Fruit fly (Drosophila melanogaster): ENCODE measurements around the gene CG15535.
A peak's percentile ranks its signal among the peaks of the same experiment; 100 is the strongest.

The CG15535 gene

DNA sequence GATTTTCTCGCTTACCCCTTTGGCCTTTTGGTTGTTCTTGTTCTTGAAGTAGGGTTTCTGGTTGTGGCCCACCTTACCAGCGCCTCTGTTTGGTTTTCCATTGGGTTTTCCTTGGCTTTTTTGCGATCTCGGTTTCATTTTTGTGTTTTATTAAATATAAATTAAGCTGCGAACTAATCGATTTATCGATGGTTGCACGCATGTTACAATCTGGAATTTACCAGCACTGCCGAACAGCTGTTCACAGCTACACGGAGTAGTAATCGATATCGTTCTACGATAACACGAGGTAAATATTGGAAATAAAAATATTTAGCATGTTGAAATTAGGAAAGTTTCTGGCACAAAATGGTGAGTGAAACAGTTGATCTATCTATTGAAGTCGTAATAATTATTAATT lies at the start of gene CG15535, which contains the start of gene mRpS18C (continued):
- TF ChIP-seq lbe (GFP tag; optimal IDR thresholded peaks at IDR 0.05) (peak; percentile 27), CG13775 (GFP tag; optimal IDR thresholded peaks at IDR 0.05) (no peak), Sry-δ (GFP tag; optimal IDR thresholded peaks at IDR 0.05) (peak; percentile 56), BtbVII (GFP tag; optimal IDR thresholded peaks at IDR 0.05) (no peak), Hsf (GFP tag; optimal IDR thresholded peaks at IDR 0.05) (no peak), Gug (GFP tag; IDR thresholded peaks at IDR 0.05) (no peak), trh (GFP tag; optimal IDR thresholded peaks at IDR 0.05) (no peak), CG15601 (tag; optimal IDR thresholded peaks at IDR 0.05) (no peak), hbn (GFP tag; IDR thresholded peaks at IDR 0.05; ENCODE audit: partially characterized antibody) (peak; percentile 76), nmo (GFP tag; optimal IDR thresholded peaks at IDR 0.05) (peak; percentile 22), CG8290 (GFP tag; optimal IDR thresholded peaks at IDR 0.05) (no peak), CG8290 (tag; optimal IDR thresholded peaks at IDR 0.05) (peak in 1 of 2 experiments; percentile 38), jigr1 (GFP tag; IDR thresholded peaks at IDR 0.05) (no peak; the same call in 2 of the 3 replicates), CG32532 (GFP tag; IDR thresholded peaks at IDR 0.05) (no peak), CG7963 (GFP tag; IDR thresholded peaks at IDR 0.05; ENCODE audit: partially characterized antibody) (peak; percentile 76), Dll (GFP tag; IDR thresholded peaks at IDR 0.05; ENCODE audit: partially characterized antibody) (peak; percentile 81), Spps (tag; optimal IDR thresholded peaks at IDR 0.05) (no peak), CG33213 (GFP tag; optimal IDR thresholded peaks at IDR 0.05) (no peak), CG31224 (GFP tag; IDR thresholded peaks at IDR 0.05) (no peak), schlank (tag; optimal IDR thresholded peaks at IDR 0.05) (no peak), slbo (GFP tag; IDR thresholded peaks at IDR 0.05) (0 out of 2 replicates have a peak, but pooled peaks have one; percentile 21), mirr (GFP tag; optimal IDR thresholded peaks at IDR 0.05) (no peak), sc (optimal IDR thresholded peaks at IDR 0.05) (no peak), sc (GFP tag; optimal IDR thresholded peaks at IDR 0.05) (no peak), CG30020 (tag; optimal IDR thresholded peaks at IDR 0.05) (no peak), Opbp (GFP tag; IDR thresholded peaks at IDR 0.05; ENCODE audit: partially characterized antibody) (peak; percentile 83; the same call in 2 of the 3 replicates), shn (GFP tag; optimal IDR thresholded peaks at IDR 0.05) (no peak), Awh (GFP tag; IDR thresholded peaks at IDR 0.05) (no peak), CG6654 (GFP tag; optimal IDR thresholded peaks at IDR 0.05) (no peak), dm (GFP tag; optimal IDR thresholded peaks at IDR 0.05) (peak; percentile 66), Six4 (GFP tag; optimal IDR thresholded peaks at IDR 0.05) (no peak), pan (optimal IDR thresholded peaks at IDR 0.05) (no peak), pan (GFP tag; optimal IDR thresholded peaks at IDR 0.05 in 1 of 2, IDR thresholded peaks at IDR 0.05 in 1 of 2) (no peak), fd102C (GFP tag; optimal IDR thresholded peaks at IDR 0.05) (no peak), CG2678 (tag; optimal IDR thresholded peaks at IDR 0.05) (no peak), tup (GFP tag; optimal IDR thresholded peaks at IDR 0.05) (no peak), CG5180 (GFP tag; optimal IDR thresholded peaks at IDR 0.05) (no peak), H15 (GFP tag; IDR thresholded peaks at IDR 0.05) (no peak), sna (GFP tag; IDR thresholded peaks at IDR 0.05; ENCODE audit: partially characterized antibody) (peak; percentile 86), sd (tag; optimal IDR thresholded peaks at IDR 0.05) (no peak), dpn (GFP tag; optimal IDR thresholded peaks at IDR 0.05) (no peak), CoRest (tag; optimal IDR thresholded peaks at IDR 0.05) (no peak), dmrt11E (tag; optimal IDR thresholded peaks at IDR 0.05) (peak; percentile 7), MBD-R2 (GFP tag; IDR thresholded peaks at IDR 0.05) (peak; percentile 94), CG11723 (GFP tag; optimal IDR thresholded peaks at IDR 0.05) (no peak), Dek (tag; optimal IDR thresholded peaks at IDR 0.05) (no peak), pzg (GFP tag; optimal IDR thresholded peaks at IDR 0.05) (peak; percentile 73), ftz-f1 (GFP tag; optimal IDR thresholded peaks at IDR 0.05) (peak; percentile 38), CG9876 (GFP tag; optimal IDR thresholded peaks at IDR 0.05) (no peak), CG11696 (GFP tag; IDR thresholded peaks at IDR 0.05) (no peak), CG8089 (GFP tag; optimal IDR thresholded peaks at IDR 0.05) (no peak), CG10147 (GFP tag; optimal IDR thresholded peaks at IDR 0.05) (no peak)

Data from whole organism, embryonic.